Worm (Caenorhabditis elegans) whole organism, L4 larva: ENCODE results near the gene tsp-4.
A peak's percentile ranks its signal among the peaks of the same experiment; 100 is the strongest.

Experiments used
- D1046.2 ChIP-seq: fragments of 200-800 bp; sonication (Bioruptor generic); IDR thresholded peaks from 2 replicates; pipeline ENCODE4 v1.3.6; 2022; ENCODE audit warnings: missing genetic modification characterization, missing compliant biosample characterization
- F10B5.3 ChIP-seq: sonication (generic microtip); optimal IDR thresholded peaks from 2 replicates; lab custom pipeline; 2016; ENCODE audit warnings: mild to moderate bottlenecking, missing genetic modification characterization, missing compliant biosample characterization
- F49E8.2 ChIP-seq: sonication (generic microtip); optimal IDR thresholded peaks from 2 replicates; lab custom pipeline; 2016; ENCODE audit warnings: missing compliant biosample characterization, mild to moderate bottlenecking, missing genetic modification characterization, borderline replicate concordance
- T26A8.4 ChIP-seq: fragments of 200-800 bp; sonication (Bioruptor generic); IDR thresholded peaks from 2 replicates; pipeline ENCODE4 v1.3.6; 2022; ENCODE audit warnings: missing genetic modification characterization, missing compliant biosample characterization
- attf-4 ChIP-seq: sonication (generic microtip); optimal IDR thresholded peaks from 3 replicates; lab custom pipeline; 2017; ENCODE audit warnings: missing biosample characterization, missing genetic modification characterization
- ceh-20 ChIP-seq: fragments of 200-800 bp; sonication (Bioruptor generic); IDR thresholded peaks from 2 replicates; pipeline ENCODE4 v1.3.6; 2022; ENCODE audit warnings: missing genetic modification reagents, missing genetic modification characterization, missing compliant biosample characterization
- ceh-28 ChIP-seq: fragments of 150-350 bp; optimal IDR thresholded peaks from 2 replicates; lab custom pipeline; 2014; ENCODE audit warnings: missing biosample characterization, missing genetic modification reagents, missing genetic modification characterization
- ceh-32 ChIP-seq: sonication (generic microtip); optimal IDR thresholded peaks from 2 replicates; lab custom pipeline; 2016; ENCODE audit warnings: mild to moderate bottlenecking, missing genetic modification characterization, missing compliant biosample characterization; ENCODE audit not compliant: poor library complexity
- ctbp-1 ChIP-seq: fragments of 200-800 bp; sonication (Bioruptor generic); IDR thresholded peaks from 2 replicates; pipeline ENCODE4 v1.3.6; 2022; ENCODE audit warnings: missing genetic modification reagents, missing genetic modification characterization, missing compliant biosample characterization
- daf-16 ChIP-seq, 3 experiments: sonication (generic microtip); optimal IDR thresholded peaks; 2 replicates each; lab custom pipeline; 2016 to 2017; ENCODE audit warnings: missing genetic modification characterization in 3 of 3, missing genetic modification reagents in 3 of 3, mild to moderate bottlenecking in 2 of 3, missing compliant biosample characterization in 2 of 3, missing biosample characterization in 1 of 3, moderate library complexity in 1 of 3
- dmd-6 ChIP-seq: fragments of 200-800 bp; sonication (Bioruptor generic); IDR thresholded peaks from 2 replicates; pipeline ENCODE4 v1.3.6; 2022; ENCODE audit warnings: missing genetic modification reagents, missing genetic modification characterization, missing compliant biosample characterization
- dmd-8 ChIP-seq: fragments of 200-800 bp; sonication (Bioruptor generic); IDR thresholded peaks from 2 replicates; pipeline ENCODE4 v1.3.6; 2022; ENCODE audit warnings: missing genetic modification characterization, missing compliant biosample characterization
- dpl-1 ChIP-seq: fragments of 150-350 bp; optimal IDR thresholded peaks from 2 replicates; lab custom pipeline; 2014; ENCODE audit warnings: missing biosample characterization, missing genetic modification reagents, missing genetic modification characterization
- egl-43 ChIP-seq: fragments of 200-800 bp; sonication (Bioruptor generic); IDR thresholded peaks from 2 replicates; pipeline ENCODE4 v1.3.6; 2022; ENCODE audit warnings: missing genetic modification reagents, missing genetic modification characterization, missing compliant biosample characterization
- fkh-10 ChIP-seq: fragments of 150-350 bp; optimal IDR thresholded peaks from 2 replicates; lab custom pipeline; 2014; ENCODE audit warnings: missing biosample characterization, missing genetic modification reagents, missing genetic modification characterization
- fos-1 ChIP-seq: fragments of 150-350 bp; optimal IDR thresholded peaks from 2 replicates; lab custom pipeline; 2014; ENCODE audit warnings: missing biosample characterization, missing genetic modification characterization
- hif-1 ChIP-seq, 2 experiments: sonication (generic microtip); optimal IDR thresholded peaks; 2 replicates each; lab custom pipeline; 2016 to 2017; ENCODE audit warnings: missing compliant biosample characterization in 2 of 2, missing genetic modification characterization in 2 of 2, missing genetic modification reagents in 2 of 2, missing genotype in 2 of 2, mild to moderate bottlenecking in 1 of 2
- hlh-11 ChIP-seq: fragments of 200-800 bp; sonication (Bioruptor generic); optimal IDR thresholded peaks from 2 replicates; lab custom pipeline; 2018; ENCODE audit warnings: mild to moderate bottlenecking, missing genetic modification characterization, missing compliant biosample characterization
- hlh-30 ChIP-seq: sonication (generic microtip); optimal IDR thresholded peaks from 2 replicates; lab custom pipeline; 2017; ENCODE audit warnings: antibody characterized with exemption, mild to moderate bottlenecking, missing genetic modification characterization, missing compliant biosample characterization; ENCODE audit not compliant: insufficient read depth
- hmg-1.1 ChIP-seq: fragments of 200-800 bp; sonication (Bioruptor generic); IDR thresholded peaks from 2 replicates; pipeline ENCODE4 v1.3.6; 2022; ENCODE audit warnings: missing genetic modification reagents, missing genetic modification characterization, missing compliant biosample characterization
- jun-1 ChIP-seq: fragments of 150-350 bp; optimal IDR thresholded peaks from 2 replicates; lab custom pipeline; 2014; ENCODE audit warnings: missing biosample characterization, missing genetic modification reagents, missing genetic modification characterization
- lin-38 ChIP-seq: fragments of 200-800 bp; sonication (Bioruptor generic); IDR thresholded peaks from 2 replicates; pipeline ENCODE4 v1.3.6; 2022; ENCODE audit warnings: missing genetic modification reagents, missing genetic modification characterization, missing compliant biosample characterization
- madf-5 ChIP-seq, 2 experiments: fragments of 200-800 bp; sonication (Bioruptor generic); IDR thresholded peaks; 2 replicates each; pipeline ENCODE4 v1.3.6; 2022; ENCODE audit warnings: missing compliant biosample characterization in 2 of 2, missing genetic modification characterization in 2 of 2
- mdl-1 ChIP-seq, 2 experiments: fragments of 150-350 bp in 1 of 2; sonication (generic microtip) in 1 of 2; optimal IDR thresholded peaks; 2 replicates each; lab custom pipeline; 2014 to 2017; ENCODE audit warnings: missing biosample characterization in 2 of 2, missing genetic modification characterization in 2 of 2
- mdt-29 ChIP-seq: fragments of 200-800 bp; sonication (Bioruptor generic); IDR thresholded peaks from 2 replicates; pipeline ENCODE4 v1.3.6; 2022; ENCODE audit warnings: missing genetic modification reagents, missing genetic modification characterization, missing compliant biosample characterization
- mep-1 ChIP-seq: fragments of 150-350 bp; sonication (generic microtip); optimal IDR thresholded peaks from 3 replicates; lab custom pipeline; 2014; ENCODE audit warnings: missing biosample characterization, missing genetic modification characterization
- mes-2 ChIP-seq: sonication (generic microtip); optimal IDR thresholded peaks from 2 replicates; lab custom pipeline; 2016; ENCODE audit warnings: missing genotype, mild to moderate bottlenecking, missing genetic modification characterization, missing compliant biosample characterization; ENCODE audit not compliant: poor library complexity, severe bottlenecking
- nhr-102 ChIP-seq: sonication (generic microtip); optimal IDR thresholded peaks from 2 replicates; lab custom pipeline; 2016; ENCODE audit warnings: mild to moderate bottlenecking, missing genetic modification characterization, moderate library complexity, missing compliant biosample characterization
- nhr-11 ChIP-seq: fragments of 150-350 bp; optimal IDR thresholded peaks from 2 replicates; lab custom pipeline; 2014; ENCODE audit warnings: missing biosample characterization, missing genetic modification characterization
- nhr-111 ChIP-seq: fragments of 200-800 bp; sonication (Bioruptor generic); optimal IDR thresholded peaks from 2 replicates; lab custom pipeline; 2018; ENCODE audit warnings: mild to moderate bottlenecking, missing genetic modification characterization, missing compliant biosample characterization
- nhr-237 ChIP-seq: sonication (generic microtip); optimal IDR thresholded peaks from 2 replicates; lab custom pipeline; 2017; ENCODE audit warnings: missing biosample characterization, missing genetic modification characterization
- nhr-28 ChIP-seq: fragments of 150-350 bp; optimal IDR thresholded peaks from 2 replicates; lab custom pipeline; 2014; ENCODE audit warnings: missing biosample characterization, missing genetic modification characterization
- nhr-41 ChIP-seq: fragments of 200-800 bp; sonication (Bioruptor generic); IDR thresholded peaks from 2 replicates; pipeline ENCODE4 v1.3.6; 2022; ENCODE audit warnings: missing genetic modification reagents, missing genetic modification characterization, missing compliant biosample characterization
- nhr-42 ChIP-seq: fragments of 200-800 bp; sonication (Bioruptor generic); IDR thresholded peaks from 2 replicates; pipeline ENCODE4 v1.3.6; 2022; ENCODE audit warnings: missing genetic modification characterization, missing compliant biosample characterization
- nhr-48 ChIP-seq: sonication (generic microtip); optimal IDR thresholded peaks from 2 replicates; lab custom pipeline; 2016; ENCODE audit warnings: mild to moderate bottlenecking, missing genetic modification characterization, missing compliant biosample characterization
- nhr-76 ChIP-seq: fragments of 150-350 bp; optimal IDR thresholded peaks from 2 replicates; lab custom pipeline; 2014; ENCODE audit warnings: missing biosample characterization, missing genetic modification characterization
- pha-4 ChIP-seq, 2 experiments: fragments of 150-350 bp in 1 of 2; fragments of 200-800 bp in 1 of 2; sonication (Bioruptor generic) in 1 of 2; IDR thresholded peaks in 1 of 2; optimal IDR thresholded peaks in 1 of 2; 2 replicates each; pipeline versions ENCODE4 v1.3.6 to Lab custom; 2014 to 2022; ENCODE audit warnings: missing genetic modification characterization in 2 of 2, missing genetic modification reagents in 2 of 2, missing biosample characterization in 1 of 2, missing compliant biosample characterization in 1 of 2
- pqm-1 ChIP-seq: sonication (generic microtip); optimal IDR thresholded peaks from 2 replicates; lab custom pipeline; 2017; ENCODE audit warnings: missing biosample characterization, missing genetic modification characterization
- skn-1 ChIP-seq: fragments of 150-350 bp; optimal IDR thresholded peaks from 2 replicates; lab custom pipeline; 2014; ENCODE audit warnings: missing biosample characterization, missing genetic modification characterization
- snpc-1.2 ChIP-seq: fragments of 200-800 bp; sonication (Bioruptor generic); IDR thresholded peaks from 2 replicates; pipeline ENCODE4 v1.3.6; 2022; ENCODE audit warnings: missing genetic modification reagents, missing genetic modification characterization, missing compliant biosample characterization
- snpc-4 ChIP-seq: fragments of 150-350 bp; optimal IDR thresholded peaks from 2 replicates; lab custom pipeline; 2014; ENCODE audit warnings: missing biosample characterization, missing genetic modification characterization
- spr-1 ChIP-seq: sonication (generic microtip); optimal IDR thresholded peaks from 2 replicates; lab custom pipeline; 2016; ENCODE audit warnings: mild to moderate bottlenecking, missing genetic modification characterization, missing compliant biosample characterization
- unc-130 ChIP-seq: sonication (generic microtip); optimal IDR thresholded peaks from 2 replicates; lab custom pipeline; 2016; ENCODE audit warnings: missing genetic modification reagents, missing genetic modification characterization, missing compliant biosample characterization
- unc-62 ChIP-seq, 3 experiments: fragments of 150-350 bp in 1 of 3; sonication (generic microtip); optimal IDR thresholded peaks in 2 of 3; peaks in 1 of 3; 1 replicate in 1 of 3; 2 replicates in 2 of 3; lab custom pipeline; 2014 to 2017; ENCODE audit warnings: missing biosample characterization in 3 of 3, missing genetic modification characterization in 3 of 3, missing genetic modification reagents in 3 of 3, missing genotype in 1 of 3
- zfp-3 ChIP-seq: fragments of 200-800 bp; sonication (Bioruptor generic); conservative IDR thresholded peaks from 2 replicates; pipeline ENCODE4 v1.3.6; 2022; ENCODE audit warnings: missing genetic modification reagents, missing genetic modification characterization, missing compliant biosample characterization
- ztf-11 ChIP-seq: fragments of 150-350 bp; optimal IDR thresholded peaks from 2 replicates; lab custom pipeline; 2014; ENCODE audit warnings: missing biosample characterization, missing genetic modification characterization
- ztf-7 ChIP-seq: fragments of 150-350 bp; optimal IDR thresholded peaks from 2 replicates; lab custom pipeline; 2014; ENCODE audit warnings: missing biosample characterization, missing genetic modification characterization

Gene tsp-4

ce11 chrIV:12520150-12520549, at the start of gene tsp-4:
TSS of gene tsp-4 (minus strand) at chrIV:12520250.
- TF ChIP-seq T26A8.4 (GFP tag; lab: Robert Waterston, UW) (no peak), nhr-76 (tag; lab: Kevin White, UChicago) (no peak), dmd-8 (no peak), unc-62 (GFP tag; optimal IDR thresholded peaks at IDR 0.05 in 1 of 2; lab: Kevin White, UChicago) (peak in 1 of 2 experiments; percentile 16), unc-62 (tag; optimal IDR thresholded peaks at IDR 0.05; lab: Kevin White, UChicago) (no peak), mdl-1 (tag; optimal IDR thresholded peaks at IDR 0.05; lab: Kevin White, UChicago) (no peak), mep-1 (no peak)

ce11 chrIV:12567176-12567892, 47.3 kb upstream of the tsp-4 start, which contains the start of the genes hsb-1 and let-99:
TSS of gene hsb-1 (minus strand) at chrIV:12567226.
TSS of gene let-99 (plus strand) at chrIV:12567842.
- TF ChIP-seq dmd-6 (GFP tag; lab: Robert Waterston, UW) (no peak), nhr-11 (tag; lab: Kevin White, UChicago) (no peak), nhr-48 (tag; lab: Kevin White, UChicago) (no peak), daf-16 (GFP tag; optimal IDR thresholded peaks at IDR 0.05; lab: Kevin White, UChicago) (no peak), daf-16 (tag; optimal IDR thresholded peaks at IDR 0.05; lab: Kevin White, UChicago) (peak; percentile 87), nhr-41 (GFP tag; lab: Robert Waterston, UW) (no peak), snpc-1.2 (GFP tag; lab: Robert Waterston, UW) (0 out of 2 replicates have a peak, but pooled peaks have one; percentile 61), unc-62 (GFP tag; optimal IDR thresholded peaks at IDR 0.05 in 1 of 2; lab: Kevin White, UChicago) (no peak), unc-62 (tag; optimal IDR thresholded peaks at IDR 0.05; lab: Kevin White, UChicago) (no peak), F10B5.3 (tag; lab: Kevin White, UChicago) (no peak), mdt-29 (GFP tag; lab: Robert Waterston, UW) (no peak), nhr-42 (GFP tag; lab: Robert Waterston, UW) (no peak), hif-1 (tag; optimal IDR thresholded peaks at IDR 0.05; lab: Kevin White, UChicago) (no peak), D1046.2 (GFP tag; lab: Robert Waterston, UW) (no peak), nhr-237 (tag; lab: Kevin White, UChicago) (no peak), jun-1 (tag; lab: Kevin White, UChicago) (no peak), dpl-1 (GFP tag; lab: Kevin White, UChicago) (peak; percentile 44), mes-2 (peak; percentile 68), attf-4 (tag; lab: Kevin White, UChicago) (no peak), fkh-10 (GFP tag; lab: Kevin White, UChicago) (no peak), pqm-1 (no peak), ztf-7 (tag; lab: Kevin White, UChicago) (peak; percentile 21), madf-5 (GFP tag; IDR thresholded peaks at IDR 0.05; lab: Robert Waterston, UW) (no peak), F49E8.2 (peak; percentile 40), ceh-28 (tag; lab: Kevin White, UChicago) (no peak), spr-1 (tag; lab: Kevin White, UChicago) (no peak), egl-43 (GFP tag; lab: Robert Waterston, UW) (no peak), hlh-11 (tag; lab: Kevin White, UChicago) (peak; percentile 44), skn-1 (no peak), ceh-20 (GFP tag; lab: Robert Waterston, UW) (no peak), ceh-32 (tag; lab: Kevin White, UChicago) (no peak), zfp-3 (GFP tag; lab: Robert Waterston, UW) (no peak), pha-4 (GFP tag; IDR thresholded peaks at IDR 0.05; lab: Robert Waterston, UW) (no peak), pha-4 (tag; optimal IDR thresholded peaks at IDR 0.05; lab: Kevin White, UChicago) (peak; percentile 19), fos-1 (tag; lab: Kevin White, UChicago) (no peak), nhr-111 (GFP tag; lab: Kevin White, UChicago) (no peak), unc-130 (peak; percentile 65), hlh-30 (tag; lab: Kevin White, UChicago) (peak; percentile 32), hmg-1.1 (GFP tag; lab: Robert Waterston, UW) (peak; percentile 34; the same call in 1 of the 2 replicates), nhr-28 (tag; lab: Kevin White, UChicago) (no peak), nhr-102 (tag; lab: Kevin White, UChicago) (no peak), lin-38 (no peak), ctbp-1 (GFP tag; lab: Robert Waterston, UW) (no peak), ztf-11 (tag; lab: Kevin White, UChicago) (no peak), snpc-4 (no peak)
